Worm (Caenorhabditis elegans) whole organism, midembryonic: ENCODE measurements around the gene fbxb-97.
"Not testable (repeated sequence)": the region's sequence is repeated elsewhere in the genome, so short reads cannot be mapped to it uniquely, and the experiment has no call there.

Experiments used
- T22C8.4 ChIP-seq: fragments of 200-800 bp; sonication (Bioruptor generic); IDR thresholded peaks from 2 replicates; pipeline ENCODE4 v1.3.6; 2022; ENCODE audit warnings: missing genetic modification characterization, missing compliant biosample characterization
- cog-1 ChIP-seq: sonication (generic microtip); optimal IDR thresholded peaks from 2 replicates; lab custom pipeline; 2016; ENCODE audit warnings: missing genetic modification characterization, missing compliant biosample characterization
- flt-1 ChIP-seq: fragments of 200-800 bp; sonication (Bioruptor generic); IDR thresholded peaks from 2 replicates; pipeline ENCODE4 v1.3.6; 2022; ENCODE audit warnings: missing genetic modification characterization, missing compliant biosample characterization
- klf-2 ChIP-seq: fragments of 200-800 bp; sonication (Bioruptor generic); conservative IDR thresholded peaks from 2 replicates; pipeline ENCODE4 v1.3.6; 2022; ENCODE audit warnings: missing genetic modification reagents, missing genetic modification characterization, missing compliant biosample characterization
- med-1 ChIP-seq: sonication (generic microtip); optimal IDR thresholded peaks from 2 replicates; lab custom pipeline; 2017; ENCODE audit warnings: missing genetic modification characterization, mild to moderate bottlenecking, missing compliant biosample characterization, antibody characterized with exemption, missing genetic modification reagents; ENCODE audit not compliant: insufficient read depth
- ref-1 ChIP-seq: fragments of 200-800 bp; sonication (Bioruptor generic); conservative IDR thresholded peaks from 2 replicates; pipeline ENCODE4 v1.3.6; 2022; ENCODE audit warnings: missing genetic modification reagents, missing genetic modification characterization, missing compliant biosample characterization
- tab-1 ChIP-seq: fragments of 200-800 bp; sonication (Bioruptor generic); IDR thresholded peaks from 2 replicates; pipeline ENCODE4 v1.3.6; 2022; ENCODE audit warnings: missing genetic modification characterization, missing compliant biosample characterization
- ztf-23 ChIP-seq: fragments of 200-800 bp; sonication (Bioruptor generic); IDR thresholded peaks from 2 replicates; pipeline ENCODE4 v1.3.6; 2022; ENCODE audit warnings: missing genetic modification reagents, missing genetic modification characterization, missing compliant biosample characterization
- ztf-29 ChIP-seq: fragments of 200-800 bp; sonication (Bioruptor generic); IDR thresholded peaks from 2 replicates; pipeline ENCODE4 v1.3.6; 2022; ENCODE audit warnings: missing genetic modification reagents, missing genetic modification characterization, missing compliant biosample characterization

The fbxb-97 gene

ce11 chrII:1851716-1852115 is 3.8 kb upstream of the fbxb-97 start:
- TF ChIP-seq flt-1 (GFP tag; lab: Robert Waterston, UW) (no peak), T22C8.4 (GFP tag; lab: Robert Waterston, UW) (no peak), ztf-23 (GFP tag; lab: Robert Waterston, UW) (no peak), klf-2 (GFP tag; lab: Robert Waterston, UW) (no peak), ztf-29 (GFP tag; lab: Robert Waterston, UW) (no peak), cog-1 (no peak), tab-1 (GFP tag; lab: Robert Waterston, UW) (no peak)

- TF ChIP-seq med-1 (GFP tag; lab: Kevin White, UChicago) (no peak), T22C8.4 (GFP tag; lab: Robert Waterston, UW) (no peak), flt-1 (GFP tag; lab: Robert Waterston, UW) (no peak), tab-1 (GFP tag; lab: Robert Waterston, UW) (no peak), ref-1 (GFP tag; lab: Robert Waterston, UW) (no peak), klf-2 (GFP tag; lab: Robert Waterston, UW) (no peak), cog-1 (no peak), ztf-23 (GFP tag; lab: Robert Waterston, UW) (no peak), ztf-29 (GFP tag; lab: Robert Waterston, UW) (no peak)
Measured at ce11 chrII:1850840-1851294, 2.9 kb upstream of the fbxb-97 start, which contains the start of gene C52E2.3. C52E2.3 (plus strand) TSS chrII:1851244.

- TF ChIP-seq T22C8.4 (GFP tag; lab: Robert Waterston, UW) (no peak), ztf-23 (GFP tag; lab: Robert Waterston, UW) (no peak), ztf-29 (GFP tag; lab: Robert Waterston, UW) (no peak), ref-1 (GFP tag; lab: Robert Waterston, UW) (no peak), klf-2 (GFP tag; lab: Robert Waterston, UW) (no peak)
Measured at ce11 chrII:1850299-1850698, 2.3 kb upstream of the fbxb-97 start, which contains the start of gene fbxb-96. fbxb-96 (minus strand) TSS chrII:1850399.

- TF ChIP-seq ztf-29 (GFP tag; lab: Robert Waterston, UW) (no peak), cog-1 (no peak), med-1 (GFP tag; lab: Kevin White, UChicago) (no peak), flt-1 (GFP tag; lab: Robert Waterston, UW) (no peak), ref-1 (GFP tag; lab: Robert Waterston, UW) (no peak), tab-1 (GFP tag; lab: Robert Waterston, UW) (no peak), klf-2 (GFP tag; lab: Robert Waterston, UW) (no peak), T22C8.4 (GFP tag; lab: Robert Waterston, UW) (no peak), ztf-23 (GFP tag; lab: Robert Waterston, UW) (no peak)
Measured at ce11 chrII:1844552-1844951, 3.4 kb downstream of the fbxb-97 start.

- TF ChIP-seq klf-2 (GFP tag; lab: Robert Waterston, UW) (no peak), ztf-29 (GFP tag; lab: Robert Waterston, UW) (no peak), flt-1 (GFP tag; lab: Robert Waterston, UW) (no peak), cog-1 (no peak), T22C8.4 (GFP tag; lab: Robert Waterston, UW) (no peak), tab-1 (GFP tag; lab: Robert Waterston, UW) (no peak), med-1 (GFP tag; lab: Kevin White, UChicago) (no peak), ztf-23 (GFP tag; lab: Robert Waterston, UW) (no peak), ref-1 (GFP tag; lab: Robert Waterston, UW) (no peak)
Measured at ce11 chrII:1842894-1843293, 5.1 kb downstream of the fbxb-97 start, which contains the start of the genes C52E2.5 and C52E2.4. C52E2.5 (minus strand) TSS chrII:1842936. C52E2.4 (plus strand) TSS chrII:1843145.

ce11 chrII:1836204-1836603 is 11.8 kb downstream of the fbxb-97 start, which contains the start of gene T08E11.1:
T08E11.1 (plus strand) TSS chrII:1836504.
- TF ChIP-seq ref-1 (GFP tag; lab: Robert Waterston, UW), result no peak
- TF ChIP-seq T22C8.4 (GFP tag; lab: Robert Waterston, UW), result no peak
- TF ChIP-seq tab-1 (GFP tag; lab: Robert Waterston, UW), result no peak
- TF ChIP-seq klf-2 (GFP tag; lab: Robert Waterston, UW), result no peak
- TF ChIP-seq cog-1, result no peak
- no peak for TF ChIP-seq ztf-29 (GFP tag; lab: Robert Waterston, UW)
- no peak for TF ChIP-seq flt-1 (GFP tag; lab: Robert Waterston, UW)
- TF ChIP-seq med-1 (GFP tag; lab: Kevin White, UChicago), result no peak
- TF ChIP-seq ztf-23 (GFP tag; lab: Robert Waterston, UW), result no peak

ce11 chrII:1831883-1832388 is 16.0 kb downstream of the fbxb-97 start, which contains the start of gene math-39:
math-39 (plus strand) TSS chrII:1832338.
- no peak for TF ChIP-seq med-1 (GFP tag; lab: Kevin White, UChicago)
- TF ChIP-seq ztf-29 (GFP tag; lab: Robert Waterston, UW), result no peak
- no peak for TF ChIP-seq flt-1 (GFP tag; lab: Robert Waterston, UW)
- TF ChIP-seq tab-1 (GFP tag; lab: Robert Waterston, UW), result no peak
- no peak for TF ChIP-seq T22C8.4 (GFP tag; lab: Robert Waterston, UW)
- no peak for TF ChIP-seq cog-1
- no peak for TF ChIP-seq ztf-23 (GFP tag; lab: Robert Waterston, UW)

- TF ChIP-seq ref-1 (GFP tag; lab: Robert Waterston, UW) (no peak), klf-2 (GFP tag; lab: Robert Waterston, UW) (no peak), cog-1 (no peak), tab-1 (GFP tag; lab: Robert Waterston, UW) (no peak), T22C8.4 (GFP tag; lab: Robert Waterston, UW) (no peak), med-1 (GFP tag; lab: Kevin White, UChicago) (no peak), flt-1 (GFP tag; lab: Robert Waterston, UW) (no peak), ztf-29 (GFP tag; lab: Robert Waterston, UW) (no peak), ztf-23 (GFP tag; lab: Robert Waterston, UW) (no peak)
Measured at ce11 chrII:1830182-1830682, 17.7 kb downstream of the fbxb-97 start, which contains the start of gene math-40. math-40 (plus strand) TSS chrII:1830632.

ce11 chrII:1824329-1824728 is 23.6 kb downstream of the fbxb-97 start, which contains the start of gene math-41:
math-41 (plus strand) TSS chrII:1824629.
- TF ChIP-seq cog-1; med-1 (GFP tag; lab: Kevin White, UChicago); tab-1 (GFP tag; lab: Robert Waterston, UW): not testable (repeated sequence)
